Worm (Caenorhabditis elegans) whole organism, young adult: ENCODE measurements around the gene glb-7.

Experiments
- B0261.1 ChIP-seq: sonication (generic microtip); optimal IDR thresholded peaks from 2 replicates; lab custom pipeline; 2016; ENCODE audit warnings: mild to moderate bottlenecking, missing genetic modification characterization, moderate library complexity, missing compliant biosample characterization
- C06A6.2 ChIP-seq: fragments of 200-800 bp; sonication (Bioruptor generic); conservative IDR thresholded peaks from 2 replicates; pipeline ENCODE4 v1.3.6; 2022; ENCODE audit warnings: missing genetic modification characterization, missing compliant biosample characterization
- F10E7.11 ChIP-seq: sonication (generic microtip); optimal IDR thresholded peaks from 2 replicates; lab custom pipeline; 2017; ENCODE audit warnings: mild to moderate bottlenecking, missing genetic modification characterization, moderate library complexity, missing compliant biosample characterization
- F22D6.2 ChIP-seq: sonication (generic microtip); optimal IDR thresholded peaks from 2 replicates; lab custom pipeline; 2016; ENCODE audit warnings: mild to moderate bottlenecking, missing genetic modification characterization, missing compliant biosample characterization
- F33H1.4 ChIP-seq: fragments of 200-800 bp; sonication (Bioruptor generic); IDR thresholded peaks from 2 replicates; pipeline ENCODE4 v1.3.6; 2022; ENCODE audit warnings: missing genetic modification reagents, missing genetic modification characterization, missing compliant biosample characterization
- F39B2.1 ChIP-seq: fragments of 200-800 bp; sonication (Bioruptor generic); IDR thresholded peaks from 2 replicates; pipeline ENCODE4 v1.3.6; 2022; ENCODE audit warnings: missing genetic modification reagents, missing genetic modification characterization, missing compliant biosample characterization
- F52B5.7 ChIP-seq: sonication (generic microtip); optimal IDR thresholded peaks from 2 replicates; lab custom pipeline; 2016; ENCODE audit warnings: mild to moderate bottlenecking, missing genetic modification characterization, missing compliant biosample characterization
- F57C9.4 ChIP-seq: sonication (generic microtip); optimal IDR thresholded peaks from 2 replicates; lab custom pipeline; 2017; ENCODE audit warnings: mild to moderate bottlenecking, missing genetic modification characterization, missing compliant biosample characterization
- K12H6.12 ChIP-seq: fragments of 200-800 bp; sonication (Bioruptor generic); optimal IDR thresholded peaks from 2 replicates; lab custom pipeline; 2018; ENCODE audit warnings: mild to moderate bottlenecking, missing genetic modification characterization, missing compliant biosample characterization
- T07F8.4 ChIP-seq: sonication (generic microtip); optimal IDR thresholded peaks from 2 replicates; lab custom pipeline; 2016; ENCODE audit warnings: mild to moderate bottlenecking, missing genetic modification characterization, moderate library complexity, missing compliant biosample characterization
- Y79H2A.3 ChIP-seq: fragments of 200-800 bp; sonication (Bioruptor generic); conservative IDR thresholded peaks from 2 replicates; pipeline ENCODE4 v1.3.6; 2022; ENCODE audit warnings: missing genetic modification reagents, missing genetic modification characterization, missing compliant biosample characterization
- Y95B8A.8 ChIP-seq: fragments of 200-800 bp; sonication (Bioruptor generic); IDR thresholded peaks from 2 replicates; pipeline ENCODE4 v1.3.6; 2022; ENCODE audit warnings: missing genetic modification reagents, missing genetic modification characterization, missing compliant biosample characterization
- ama-1 ChIP-seq, 3 experiments: fragments of 150-350 bp in 1 of 3; sonication (generic microtip) in 2 of 3; optimal IDR thresholded peaks; 2 replicates each; lab custom pipeline; 2014 to 2018; ENCODE audit warnings: missing biosample characterization in 2 of 3, missing genetic modification characterization in 2 of 3, missing genetic modification reagents in 2 of 3
- aptf-2 ChIP-seq: fragments of 200-800 bp; sonication (Bioruptor generic); conservative IDR thresholded peaks from 2 replicates; pipeline ENCODE4 v1.3.6; 2022; ENCODE audit warnings: missing genetic modification reagents, missing genetic modification characterization, missing compliant biosample characterization
- aptf-3 ChIP-seq: fragments of 200-800 bp; sonication (Bioruptor generic); IDR thresholded peaks from 2 replicates; pipeline ENCODE4 v1.3.6; 2022; ENCODE audit warnings: missing genetic modification characterization, missing compliant biosample characterization
- attf-3 ChIP-seq: fragments of 200-800 bp; sonication (Bioruptor generic); conservative IDR thresholded peaks from 2 replicates; pipeline ENCODE4 v1.3.6; 2022; ENCODE audit warnings: missing genetic modification reagents, missing genetic modification characterization, missing compliant biosample characterization
- bed-1 ChIP-seq: fragments of 200-800 bp; sonication (Bioruptor generic); IDR thresholded peaks from 2 replicates; pipeline ENCODE4 v1.3.6; 2022; ENCODE audit warnings: missing genetic modification reagents, missing genetic modification characterization, missing compliant biosample characterization
- cebp-1 ChIP-seq, 2 experiments: fragments of 200-800 bp in 1 of 2; sonication (Bioruptor generic) in 1 of 2; sonication (generic microtip) in 1 of 2; IDR thresholded peaks in 1 of 2; optimal IDR thresholded peaks in 1 of 2; 2 replicates each; pipeline versions ENCODE4 v1.3.6 to Lab custom; 2017 to 2022; ENCODE audit warnings: missing compliant biosample characterization in 2 of 2, missing genetic modification characterization in 2 of 2, mild to moderate bottlenecking in 1 of 2, missing genetic modification reagents in 1 of 2, moderate library complexity in 1 of 2
- cebp-2 ChIP-seq: fragments of 200-800 bp; sonication (Bioruptor generic); IDR thresholded peaks from 2 replicates; pipeline ENCODE4 v1.3.6; 2022; ENCODE audit warnings: missing genetic modification characterization, missing compliant biosample characterization
- ceh-40 ChIP-seq: fragments of 200-800 bp; sonication (Bioruptor generic); IDR thresholded peaks from 2 replicates; pipeline ENCODE4 v1.3.6; 2022; ENCODE audit warnings: missing genetic modification characterization, missing compliant biosample characterization
- ceh-58 ChIP-seq: fragments of 200-800 bp; sonication (Bioruptor generic); IDR thresholded peaks from 2 replicates; pipeline ENCODE4 v1.3.6; 2022; ENCODE audit warnings: missing genetic modification characterization, missing compliant biosample characterization
- ceh-91 ChIP-seq: fragments of 200-800 bp; sonication (Bioruptor generic); IDR thresholded peaks from 2 replicates; pipeline ENCODE4 v1.3.6; 2022; ENCODE audit warnings: missing genetic modification reagents, missing genetic modification characterization, missing compliant biosample characterization
- chd-7 ChIP-seq: sonication (generic microtip); optimal IDR thresholded peaks from 2 replicates; lab custom pipeline; 2016; ENCODE audit warnings: mild to moderate bottlenecking, missing genetic modification characterization, moderate library complexity, missing compliant biosample characterization
- ekl-4 ChIP-seq: fragments of 200-800 bp; sonication (Bioruptor generic); IDR thresholded peaks from 2 replicates; pipeline ENCODE4 v1.3.6; 2022; ENCODE audit warnings: missing genetic modification reagents, missing genetic modification characterization, missing compliant biosample characterization
- fkh-3 ChIP-seq: sonication (generic microtip); optimal IDR thresholded peaks from 2 replicates; lab custom pipeline; 2016; ENCODE audit warnings: mild to moderate bottlenecking, missing genetic modification characterization, missing compliant biosample characterization
- hmg-20 ChIP-seq: fragments of 200-800 bp; sonication (Bioruptor generic); IDR thresholded peaks from 2 replicates; pipeline ENCODE4 v1.3.6; 2022; ENCODE audit warnings: missing genetic modification reagents, missing genetic modification characterization, missing compliant biosample characterization
- hrde-1 ChIP-seq: sonication (generic microtip); optimal IDR thresholded peaks from 2 replicates; lab custom pipeline; 2016; ENCODE audit warnings: missing genetic modification characterization, mild to moderate bottlenecking, missing compliant biosample characterization, moderate library complexity, missing genotype, missing genetic modification reagents, borderline replicate concordance
- hsf-1 ChIP-seq: fragments of 200-800 bp; sonication (Bioruptor generic); IDR thresholded peaks from 2 replicates; pipeline ENCODE4 v1.3.6; 2022; ENCODE audit warnings: missing genetic modification reagents, missing genetic modification characterization, missing compliant biosample characterization
- lin-26 ChIP-seq: fragments of 200-800 bp; sonication (Bioruptor generic); IDR thresholded peaks from 2 replicates; pipeline ENCODE4 v1.3.6; 2022; ENCODE audit warnings: missing genetic modification reagents, missing genetic modification characterization, missing compliant biosample characterization
- lin-40 ChIP-seq: sonication (generic microtip); optimal IDR thresholded peaks from 2 replicates; lab custom pipeline; 2016; ENCODE audit warnings: missing genetic modification characterization, mild to moderate bottlenecking, missing compliant biosample characterization, missing genotype, missing genetic modification reagents
- lir-1 ChIP-seq: fragments of 200-800 bp; sonication (Bioruptor generic); conservative IDR thresholded peaks from 2 replicates; pipeline ENCODE4 v1.3.6; 2022; ENCODE audit warnings: missing genetic modification reagents, missing genetic modification characterization, missing compliant biosample characterization
- lsl-1 ChIP-seq: fragments of 200-800 bp; sonication (Bioruptor generic); optimal IDR thresholded peaks from 2 replicates; lab custom pipeline; 2018; ENCODE audit warnings: mild to moderate bottlenecking, missing genetic modification characterization, moderate library complexity, missing compliant biosample characterization
- madf-10 ChIP-seq: sonication (generic microtip); optimal IDR thresholded peaks from 2 replicates; lab custom pipeline; 2016; ENCODE audit warnings: mild to moderate bottlenecking, missing genetic modification characterization, missing compliant biosample characterization
- madf-3 ChIP-seq: fragments of 200-800 bp; sonication (Bioruptor generic); IDR thresholded peaks from 2 replicates; pipeline ENCODE4 v1.3.6; 2022; ENCODE audit warnings: missing genetic modification reagents, missing genetic modification characterization, missing compliant biosample characterization
- madf-6 ChIP-seq: fragments of 200-800 bp; sonication (Bioruptor generic); IDR thresholded peaks from 2 replicates; pipeline ENCODE4 v1.3.6; 2022; ENCODE audit warnings: missing genetic modification reagents, missing genetic modification characterization, missing compliant biosample characterization
- mxl-1 ChIP-seq: sonication (generic microtip); optimal IDR thresholded peaks from 2 replicates; lab custom pipeline; 2016; ENCODE audit warnings: missing genetic modification characterization, missing compliant biosample characterization
- nhr-80 ChIP-seq: sonication (generic microtip); optimal IDR thresholded peaks from 2 replicates; lab custom pipeline; 2016; ENCODE audit warnings: missing genetic modification characterization, missing compliant biosample characterization
- sdz-38 ChIP-seq: sonication (generic microtip); optimal IDR thresholded peaks from 2 replicates; lab custom pipeline; 2016; ENCODE audit warnings: missing genotype, missing genetic modification characterization, missing compliant biosample characterization
- snpc-1.3 ChIP-seq: sonication (generic microtip); optimal IDR thresholded peaks from 2 replicates; lab custom pipeline; 2017; ENCODE audit warnings: missing genetic modification characterization, mild to moderate bottlenecking, missing compliant biosample characterization, antibody characterized with exemption, moderate library complexity, missing genotype, missing genetic modification reagents; ENCODE audit not compliant: insufficient read depth
- snpc-3.4 ChIP-seq: sonication (generic microtip); optimal IDR thresholded peaks from 2 replicates; lab custom pipeline; 2017; ENCODE audit warnings: missing genetic modification characterization, mild to moderate bottlenecking, missing compliant biosample characterization, antibody characterized with exemption, moderate library complexity, missing genotype, missing genetic modification reagents
- tbp1 ChIP-seq: fragments of 200-800 bp; sonication (Bioruptor generic); optimal IDR thresholded peaks from 2 replicates; lab custom pipeline; 2018; ENCODE audit warnings: mild to moderate bottlenecking, missing genetic modification characterization, missing compliant biosample characterization
- tbx-9 ChIP-seq: sonication (generic microtip); optimal IDR thresholded peaks from 2 replicates; lab custom pipeline; 2016; ENCODE audit warnings: borderline replicate concordance, missing genetic modification characterization, inconsistent platforms, missing compliant biosample characterization
- unc-130 ChIP-seq: sonication (generic microtip); optimal IDR thresholded peaks from 2 replicates; lab custom pipeline; 2016; ENCODE audit warnings: missing genetic modification reagents, missing genetic modification characterization, missing compliant biosample characterization
- unc-62 ChIP-seq: fragments of 150-350 bp; optimal IDR thresholded peaks from 2 replicates; lab custom pipeline; 2014; ENCODE audit warnings: missing biosample characterization, missing genetic modification reagents, missing genetic modification characterization
- ztf-18 ChIP-seq: sonication (generic microtip); optimal IDR thresholded peaks from 2 replicates; lab custom pipeline; 2016; ENCODE audit warnings: missing genotype, mild to moderate bottlenecking, missing genetic modification characterization, missing compliant biosample characterization

The glb-7 gene

ce11 chrIV:2136607-2137006 is 14.0 kb downstream of the glb-7 start, which contains the start of gene test-1:
TSS of gene test-1 (plus strand) at chrIV:2136951.
- TF ChIP-seq F10E7.11 (tag; lab: Kevin White, UChicago) (no peak), lsl-1 (GFP tag; lab: Kevin White, UChicago) (no peak), snpc-1.3 (tag; lab: Kevin White, UChicago) (no peak), nhr-80 (tag; lab: Kevin White, UChicago) (no peak), aptf-2 (GFP tag; lab: Robert Waterston, UW) (no peak), cebp-1 (GFP tag; IDR thresholded peaks at IDR 0.05; lab: Robert Waterston, UW) (no peak), cebp-1 (tag; optimal IDR thresholded peaks at IDR 0.05; lab: Kevin White, UChicago) (no peak), F39B2.1 (GFP tag; lab: Robert Waterston, UW) (no peak), sdz-38 (tag; lab: Kevin White, UChicago) (no peak), ceh-40 (GFP tag; lab: Robert Waterston, UW) (no peak), B0261.1 (tag; lab: Kevin White, UChicago) (no peak), T07F8.4 (no peak), lin-26 (no peak), F52B5.7 (tag; lab: Kevin White, UChicago) (no peak), hmg-20 (GFP tag; lab: Robert Waterston, UW) (no peak), F57C9.4 (no peak), madf-3 (no peak)

- no peak for TF ChIP-seq ceh-58 (GFP tag; lab: Robert Waterston, UW)
- TF ChIP-seq ceh-91, result no peak
- TF ChIP-seq lin-26, result no peak
- no peak for TF ChIP-seq lin-40
- no peak for TF ChIP-seq chd-7
- TF ChIP-seq hrde-1, result no peak
- TF ChIP-seq madf-6 (GFP tag; lab: Robert Waterston, UW), result no peak
- no peak for TF ChIP-seq K12H6.12 (tag; lab: Kevin White, UChicago)
- TF ChIP-seq hmg-20 (GFP tag; lab: Robert Waterston, UW), result no peak
Observed at ce11 chrIV:2137478-2137877, 14.9 kb downstream of the glb-7 start.

ce11 chrIV:2140543-2140942 is 18.0 kb downstream of the glb-7 start, which contains the start of gene C54E4.12:
TSS of gene C54E4.12 (minus strand) at chrIV:2140643.
- TF ChIP-seq Y79H2A.3 (GFP tag; lab: Robert Waterston, UW) (no peak), attf-3 (GFP tag; lab: Robert Waterston, UW) (no peak), fkh-3 (tag; lab: Kevin White, UChicago) (no peak), F33H1.4 (no peak), ama-1 (optimal IDR thresholded peaks at IDR 0.05; lab: Kevin White, UChicago) (no peak), ama-1 (GFP tag; optimal IDR thresholded peaks at IDR 0.05; lab: Kevin White, UChicago) (no peak), lin-40 (no peak), unc-130 (no peak), F22D6.2 (no peak), hsf-1 (GFP tag; lab: Robert Waterston, UW) (no peak), mxl-1 (tag; lab: Kevin White, UChicago) (no peak), C06A6.2 (GFP tag; lab: Robert Waterston, UW) (no peak), bed-1 (GFP tag; lab: Robert Waterston, UW) (no peak)

ce11 chrIV:2142320-2142719 is 19.7 kb downstream of the glb-7 start:
- no peak for TF ChIP-seq aptf-3 (GFP tag; lab: Robert Waterston, UW)
- TF ChIP-seq snpc-3.4 (tag; lab: Kevin White, UChicago), result no peak
- no peak for TF ChIP-seq tbx-9 (tag; lab: Kevin White, UChicago)
- TF ChIP-seq ceh-58 (GFP tag; lab: Robert Waterston, UW), result no peak
- TF ChIP-seq unc-62, result no peak
- TF ChIP-seq tbp1, result no peak
- TF ChIP-seq madf-10 (tag; lab: Kevin White, UChicago), result no peak
- no peak for TF ChIP-seq Y95B8A.8 (GFP tag; lab: Robert Waterston, UW)
- TF ChIP-seq lin-40, result no peak
- no peak for TF ChIP-seq ekl-4 (GFP tag; lab: Robert Waterston, UW)
- no peak for TF ChIP-seq ama-1 (optimal IDR thresholded peaks at IDR 0.05; lab: Kevin White, UChicago)
- no peak for TF ChIP-seq ama-1 (GFP tag; optimal IDR thresholded peaks at IDR 0.05; lab: Kevin White, UChicago)
- no peak for TF ChIP-seq cebp-2 (GFP tag; lab: Robert Waterston, UW)
- TF ChIP-seq ztf-18 (tag; lab: Kevin White, UChicago), result no peak
- TF ChIP-seq lir-1 (GFP tag; lab: Robert Waterston, UW), result no peak
